Fruit fly (Drosophila melanogaster): ENCODE data around the gene CG16779.

Gene CG16779

DNA sequence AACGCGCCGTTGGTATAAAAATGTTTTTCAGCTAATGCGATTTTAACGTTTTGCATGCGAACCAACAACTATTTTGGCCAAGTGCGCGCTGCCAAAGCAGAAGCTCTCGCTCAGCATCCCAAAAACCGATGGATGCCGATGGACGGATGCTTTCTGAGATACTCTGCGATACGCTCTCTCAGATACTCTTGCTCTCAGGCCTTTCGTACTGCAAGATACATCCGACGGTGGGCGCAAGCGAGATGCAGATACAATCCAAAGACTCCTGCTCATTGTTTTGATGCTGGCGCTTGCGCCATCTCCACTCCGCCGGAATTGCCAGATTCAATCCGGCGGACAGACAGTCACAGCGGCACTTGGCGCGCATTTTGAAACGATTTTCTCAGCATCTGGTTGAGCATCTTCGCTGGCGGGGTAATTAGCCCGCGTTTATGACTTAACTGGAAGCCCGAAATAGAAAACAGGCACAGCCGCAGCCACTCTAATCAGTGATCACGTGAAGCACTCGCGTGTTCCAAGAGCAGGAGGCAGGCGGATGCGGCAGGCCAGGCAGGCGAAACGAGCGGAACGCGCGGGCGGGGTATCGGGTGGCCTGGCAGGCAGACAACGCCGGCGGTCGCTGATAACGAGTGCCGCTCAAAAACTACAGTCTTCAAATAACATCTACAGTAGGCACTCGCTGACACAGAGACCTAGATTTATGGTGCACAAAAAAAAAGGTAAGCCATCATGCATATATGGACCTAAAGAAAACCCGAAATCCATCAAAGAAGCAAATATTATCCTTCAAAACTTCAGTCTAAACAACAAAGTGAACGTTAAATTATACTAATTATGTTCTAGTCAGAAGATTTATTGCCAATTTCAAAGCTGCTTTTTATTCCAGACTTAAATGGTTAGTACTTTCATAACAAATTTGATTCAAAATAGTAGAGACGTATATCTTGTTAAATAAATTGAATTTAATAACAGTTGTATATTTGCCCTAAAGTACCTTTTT, at the start of gene CG16779:
Gene CG16779, minus strand, starts transcription at position 51 of the 1,000 bp plus-strand sequence.
- peak; percentile 63 for TF ChIP-seq noc (tag; optimal IDR thresholded peaks at IDR 0.05)

DNA sequence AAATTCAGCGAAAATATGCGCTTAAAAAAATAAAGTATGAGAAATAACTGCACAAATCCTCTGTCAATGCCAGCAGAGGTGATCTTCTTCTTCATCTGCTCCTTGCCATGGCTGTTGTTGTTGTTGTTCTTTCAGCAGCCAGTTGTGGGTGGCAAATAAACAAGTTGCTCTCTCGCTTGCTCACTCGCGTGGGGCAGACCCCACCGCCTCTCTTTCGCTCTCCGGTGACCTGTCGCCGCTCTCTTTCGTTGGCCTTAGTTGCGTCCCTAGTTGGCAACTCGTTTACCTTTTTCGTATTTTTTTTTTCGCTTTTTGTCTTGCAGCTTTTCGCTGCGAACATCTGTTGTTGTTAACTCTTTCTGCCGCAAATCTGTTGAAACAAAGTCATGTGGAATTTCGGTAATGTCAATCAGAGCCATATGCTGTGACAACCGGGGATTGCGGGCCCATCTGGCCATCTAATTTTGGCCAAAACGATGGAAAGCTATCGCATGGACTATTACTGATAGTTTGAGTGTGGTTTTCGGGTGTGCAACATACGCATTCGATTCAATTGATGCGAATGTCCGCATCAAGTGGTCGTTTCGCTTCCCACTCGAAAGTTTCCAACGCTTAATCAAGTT, 41.2 kb upstream of the CG16779 start:
- no peak for TF ChIP-seq noc (tag; optimal IDR thresholded peaks at IDR 0.05)

DNA sequence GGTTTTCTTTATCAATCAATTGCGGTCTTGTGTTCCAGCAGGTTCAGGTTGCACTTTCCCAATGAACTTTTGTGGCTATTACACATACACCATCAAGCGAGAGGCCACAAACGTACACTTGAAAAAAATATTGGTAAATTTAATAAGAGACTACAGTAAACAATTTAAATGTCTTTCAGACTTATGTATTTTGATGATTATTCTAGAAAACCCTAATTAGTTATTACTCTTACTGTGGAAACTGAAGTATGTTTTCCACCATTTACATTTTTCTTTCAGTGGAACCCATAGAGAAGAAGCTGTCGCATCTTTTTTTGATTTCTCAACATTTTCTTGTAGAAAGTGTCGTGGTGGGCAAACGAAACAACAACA, 40.6 kb upstream of the CG16779 start:
- TF ChIP-seq noc (tag; optimal IDR thresholded peaks at IDR 0.05), result peak; percentile 79

DNA sequence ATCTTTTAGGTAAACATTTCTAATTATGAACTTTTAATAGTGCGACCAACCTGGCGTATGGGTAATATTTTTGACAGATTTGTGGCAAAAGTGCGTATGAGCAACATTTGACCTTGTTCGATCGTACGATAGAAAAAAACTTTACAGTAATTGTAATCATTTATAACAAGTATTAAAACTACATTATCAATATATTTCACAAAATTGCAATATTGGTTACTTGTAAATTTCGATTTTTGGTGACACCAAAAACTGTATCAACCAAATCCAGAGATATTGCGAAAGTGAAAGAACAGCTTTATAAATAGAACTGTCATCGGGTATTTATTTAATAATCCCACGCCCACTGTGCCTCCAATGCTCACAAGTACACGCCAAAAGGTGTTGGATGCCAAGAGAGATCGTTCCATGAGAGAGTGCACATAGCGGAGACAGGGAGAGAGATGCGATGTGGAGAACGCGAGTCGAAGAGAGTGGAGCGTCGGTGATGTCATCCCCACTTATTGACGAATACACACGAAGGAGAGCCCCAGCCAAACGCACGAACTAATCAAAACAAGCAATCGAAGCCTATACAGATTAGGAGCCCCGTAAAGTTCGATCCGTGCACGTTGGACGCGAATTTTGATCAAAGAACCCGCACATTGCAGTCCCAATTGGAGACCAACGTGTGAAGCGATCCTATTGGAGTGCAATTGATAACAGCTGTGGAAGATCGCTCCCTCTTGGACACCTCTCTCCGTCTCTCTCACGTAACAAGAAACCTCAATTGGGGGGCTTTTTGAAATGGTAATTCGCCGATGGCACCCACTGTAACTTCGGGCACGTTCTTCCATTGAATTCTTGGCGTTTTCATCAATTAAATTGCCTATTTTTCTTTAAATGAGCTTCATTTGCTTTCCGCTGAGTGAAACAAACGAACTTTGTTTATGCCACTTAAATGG, 40.0 kb upstream of the CG16779 start:
- peak; percentile 98 for TF ChIP-seq noc (tag; optimal IDR thresholded peaks at IDR 0.05)

DNA sequence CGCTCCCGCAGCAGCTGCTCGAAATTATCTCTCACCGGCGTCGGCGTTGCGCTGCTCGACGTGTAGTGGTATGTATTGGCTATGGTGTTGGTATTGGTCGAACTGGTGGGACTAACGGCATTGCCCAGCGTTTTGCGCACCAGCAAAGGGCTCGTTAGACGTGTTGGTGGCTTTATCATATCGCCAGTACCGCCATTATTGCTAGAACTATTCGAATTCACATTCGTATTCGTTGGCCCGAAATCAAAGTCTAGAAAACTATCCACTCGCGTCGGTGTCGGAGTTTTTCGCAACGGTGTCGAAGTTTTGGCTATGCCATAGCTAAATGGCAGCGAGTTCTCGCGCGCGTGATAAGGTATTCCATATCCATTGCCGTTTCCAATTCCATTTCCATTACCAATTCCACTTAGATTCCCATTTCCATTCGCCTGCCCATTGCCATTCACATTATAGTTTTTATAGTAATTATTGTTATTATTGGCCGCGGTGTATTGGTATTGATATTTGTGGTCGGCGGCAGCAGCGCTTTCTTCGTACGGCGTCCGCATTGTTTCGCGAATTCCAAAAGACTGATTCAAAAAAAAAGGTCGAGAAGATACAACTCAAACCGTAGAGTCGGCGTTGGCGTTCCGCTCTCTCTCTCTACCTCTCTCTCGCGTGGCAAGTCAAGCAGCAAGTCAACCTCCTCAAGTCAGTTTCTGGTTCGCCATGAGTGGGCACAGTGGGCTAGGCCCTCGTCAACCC, 39.1 kb upstream of the CG16779 start, which contains the start of gene by:
Gene by, minus strand, starts transcription at position 575 of the 744 bp plus-strand sequence.
- TF ChIP-seq noc (tag; optimal IDR thresholded peaks at IDR 0.05), result no peak

DNA sequence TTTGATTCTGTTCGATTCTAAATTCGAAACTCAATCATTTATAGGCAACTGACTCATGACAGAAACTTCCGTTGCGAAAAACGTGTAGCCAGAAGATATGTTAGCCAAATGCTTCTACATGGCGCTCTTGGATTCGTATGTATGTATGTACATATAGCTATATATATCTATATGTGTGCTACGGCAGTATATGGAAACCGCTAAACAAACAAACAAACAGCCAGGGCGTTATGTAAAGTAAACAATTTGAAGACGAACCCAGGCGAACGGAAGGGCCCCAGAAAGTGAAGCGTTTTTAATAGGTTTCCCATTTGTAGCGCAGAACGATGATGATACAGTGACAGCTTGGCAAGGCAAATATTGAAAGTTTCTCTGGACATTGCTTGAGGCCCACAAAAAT, 36.4 kb upstream of the CG16779 start:
- TF ChIP-seq noc (tag; optimal IDR thresholded peaks at IDR 0.05), result no peak

DNA sequence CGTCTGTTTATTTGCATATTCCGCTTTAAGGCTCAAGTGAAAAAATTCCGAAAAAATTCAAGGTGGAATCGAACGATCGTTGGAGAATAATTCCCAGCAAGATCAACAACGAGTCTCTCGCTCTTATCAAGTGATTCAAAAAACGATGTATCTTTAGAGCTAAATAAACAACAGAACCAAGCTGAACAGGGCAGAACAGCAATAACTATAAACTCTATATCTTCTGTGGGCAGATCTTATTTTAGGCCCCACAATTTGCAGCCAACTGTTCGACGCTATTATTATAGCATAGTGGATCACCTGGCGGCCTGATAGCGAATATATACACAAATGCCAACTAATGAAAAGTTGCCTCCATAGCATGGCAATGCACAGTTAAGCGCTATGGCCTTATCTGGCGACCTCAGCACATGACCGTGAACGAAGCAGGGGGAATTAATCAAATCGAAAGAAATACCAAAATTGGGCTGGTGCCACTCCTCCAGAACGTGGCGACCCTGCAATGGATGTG, 36.0 kb upstream of the CG16779 start:
- TF ChIP-seq noc (tag; optimal IDR thresholded peaks at IDR 0.05), result no peak

DNA sequence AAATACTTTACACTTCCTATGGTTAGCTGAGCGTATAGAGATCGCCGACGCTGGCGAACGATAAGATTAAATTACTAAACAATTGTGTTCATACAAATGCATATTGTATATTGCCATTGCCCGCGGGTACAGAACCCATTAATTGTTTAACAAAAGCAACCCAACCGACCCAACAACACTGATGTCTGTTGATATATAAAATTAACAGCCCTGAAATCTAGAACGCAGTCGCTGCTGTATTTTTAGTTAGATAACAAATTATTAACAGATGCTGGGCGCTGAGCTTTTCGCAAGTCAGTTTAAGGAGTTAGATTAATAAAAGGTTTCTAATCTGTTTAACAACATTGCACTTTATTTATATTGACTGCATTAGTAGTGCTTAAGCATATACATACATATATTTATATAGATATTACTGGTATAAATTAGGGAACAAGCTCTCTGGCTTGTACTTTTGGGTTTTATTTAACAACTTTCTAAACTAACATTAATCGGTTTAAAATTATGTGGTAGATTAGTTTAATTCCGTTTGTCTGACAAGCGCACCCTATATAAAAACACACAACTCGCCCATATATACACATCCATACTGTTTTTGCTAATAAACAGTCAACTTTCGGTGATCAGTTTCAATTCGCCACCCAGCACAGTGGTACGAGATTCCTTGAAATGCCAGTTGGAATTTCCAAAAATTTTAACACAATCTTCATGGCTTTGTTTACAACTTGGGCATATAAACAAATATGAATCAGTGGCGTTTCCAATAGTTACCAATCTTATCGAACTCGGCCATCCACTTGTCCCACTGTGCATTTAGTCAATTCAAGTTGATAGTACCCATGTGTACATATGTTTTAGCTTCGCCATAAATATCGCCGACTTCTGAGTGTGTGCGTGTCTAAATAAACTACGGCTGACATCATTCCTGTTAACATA, 34.7 kb upstream of the CG16779 start:
- peak; percentile 96 for TF ChIP-seq noc (tag; optimal IDR thresholded peaks at IDR 0.05)

DNA sequence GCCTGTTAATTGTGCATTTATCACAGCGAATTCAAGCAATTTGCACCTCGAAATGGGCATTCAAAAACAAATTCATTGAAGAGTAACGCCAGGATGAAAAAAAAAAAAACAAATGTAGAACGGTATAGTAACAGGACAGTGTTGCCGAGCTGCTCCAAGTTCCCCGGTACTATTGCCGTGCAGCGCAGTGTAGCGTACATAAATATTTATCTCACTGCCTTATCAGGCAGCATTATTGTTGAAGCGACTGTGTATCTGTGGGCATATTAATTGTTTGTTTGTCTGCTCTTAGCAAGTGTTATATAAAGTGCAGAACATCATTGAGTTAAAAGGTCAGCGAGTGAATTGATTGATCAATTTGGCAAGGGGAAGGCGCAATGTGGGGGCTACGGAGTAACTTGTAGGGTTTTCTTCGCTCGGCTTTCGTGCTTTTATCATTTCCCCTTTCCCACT, 22.9 kb upstream of the CG16779 start:
- TF ChIP-seq noc (tag; optimal IDR thresholded peaks at IDR 0.05), result no peak

DNA sequence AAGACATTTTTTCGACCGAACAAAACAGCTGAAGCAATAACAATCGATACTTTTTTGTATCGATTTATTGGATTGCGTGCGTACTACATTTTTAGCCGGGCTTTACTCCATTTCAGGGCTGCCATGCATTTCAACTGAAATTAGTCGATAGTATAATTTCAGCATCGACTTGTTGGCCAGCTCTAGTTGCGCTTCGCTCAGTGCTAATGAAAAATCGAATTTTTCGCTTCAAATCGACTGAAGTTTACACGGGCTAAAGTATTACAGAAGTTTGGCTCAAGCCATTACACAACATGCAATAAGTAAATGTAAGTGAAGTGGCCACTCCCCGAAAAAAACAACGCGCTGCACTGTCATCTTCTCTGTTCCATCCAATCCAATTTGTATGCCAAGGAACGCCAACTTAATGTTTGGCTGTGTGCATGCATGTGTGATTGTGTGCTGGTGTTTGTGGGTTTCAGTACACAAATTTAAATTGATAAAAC, 22.4 kb upstream of the CG16779 start, which contains the start of the genes mRpL47, CG8176 and Kdm3:
Gene mRpL47, minus strand, starts transcription at position 49 of the 485 bp plus-strand sequence.
Gene CG8176, plus strand, starts transcription at position 148 of the 485 bp plus-strand sequence.
Gene Kdm3, plus strand, starts transcription at position 148 of the 485 bp plus-strand sequence.
- TF ChIP-seq noc (tag; optimal IDR thresholded peaks at IDR 0.05), result peak; percentile 42

DNA sequence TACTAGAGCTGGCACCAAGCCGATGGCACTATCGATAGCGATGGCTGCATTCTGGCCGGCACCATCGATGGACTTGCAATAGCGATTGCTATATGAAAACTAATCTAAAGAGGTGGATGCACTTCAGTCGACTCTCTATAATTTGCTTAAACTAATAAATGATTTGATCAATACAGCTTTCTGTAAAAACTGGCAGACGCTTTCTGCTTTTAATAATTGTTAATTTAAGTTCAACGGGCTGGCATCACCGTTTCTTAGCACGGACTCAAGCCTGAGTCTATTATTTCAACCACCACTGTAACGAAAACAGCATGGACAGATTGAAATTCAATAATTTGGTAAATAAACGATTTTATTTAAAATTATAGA, 19.6 kb upstream of the CG16779 start, which contains the start of the genes Ras85D and Rlb1:
Gene Ras85D, minus strand, starts transcription at position 16 of the 369 bp plus-strand sequence.
Gene Rlb1, plus strand, starts transcription at position 276 of the 369 bp plus-strand sequence.
- TF ChIP-seq noc (tag; optimal IDR thresholded peaks at IDR 0.05), result peak; percentile 75

DNA sequence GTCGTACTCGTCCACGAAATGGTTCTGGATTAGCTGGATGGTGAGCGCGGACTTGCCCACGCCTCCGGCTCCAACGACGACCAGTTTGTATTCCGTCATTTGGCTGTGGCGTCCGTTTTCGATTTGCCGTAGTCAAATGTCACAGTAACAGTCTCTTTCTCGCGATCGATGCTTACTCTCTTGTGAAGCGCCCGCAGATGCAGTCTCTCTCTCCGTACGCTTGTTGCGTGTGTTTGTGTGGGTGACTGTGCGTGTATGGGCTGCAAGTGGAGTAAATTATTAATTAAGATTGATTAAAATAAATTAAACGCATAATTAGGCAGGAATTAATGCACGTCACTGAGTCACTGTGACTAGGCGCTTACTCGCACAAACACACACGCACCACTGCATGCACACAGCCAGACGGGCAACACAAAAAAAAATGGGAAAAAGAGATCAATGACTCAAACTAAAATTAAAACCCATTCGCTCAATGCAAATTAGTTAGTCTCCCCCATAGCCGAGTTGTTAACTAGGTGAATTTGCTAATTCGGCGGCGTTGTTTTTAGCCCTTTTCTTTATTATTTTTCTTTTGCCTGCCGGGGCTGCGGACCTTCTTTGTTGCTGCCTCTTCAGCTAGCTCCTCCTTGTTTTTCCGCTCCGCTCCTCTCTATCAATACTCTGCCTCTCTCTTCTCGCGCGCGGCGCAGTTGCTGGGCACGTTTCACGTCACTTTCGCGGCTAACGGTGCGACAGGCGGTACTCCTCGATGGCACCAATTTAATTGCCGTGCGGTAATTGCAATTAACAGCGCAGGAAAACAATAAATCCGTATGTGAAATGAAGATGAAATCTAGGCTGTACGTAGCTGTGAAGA, 18.9 kb upstream of the CG16779 start:
- TF ChIP-seq noc (tag; optimal IDR thresholded peaks at IDR 0.05), result no peak
